Fruit fly (Drosophila melanogaster): ENCODE data around the gene SdicA.

The SdicA gene

DNA sequence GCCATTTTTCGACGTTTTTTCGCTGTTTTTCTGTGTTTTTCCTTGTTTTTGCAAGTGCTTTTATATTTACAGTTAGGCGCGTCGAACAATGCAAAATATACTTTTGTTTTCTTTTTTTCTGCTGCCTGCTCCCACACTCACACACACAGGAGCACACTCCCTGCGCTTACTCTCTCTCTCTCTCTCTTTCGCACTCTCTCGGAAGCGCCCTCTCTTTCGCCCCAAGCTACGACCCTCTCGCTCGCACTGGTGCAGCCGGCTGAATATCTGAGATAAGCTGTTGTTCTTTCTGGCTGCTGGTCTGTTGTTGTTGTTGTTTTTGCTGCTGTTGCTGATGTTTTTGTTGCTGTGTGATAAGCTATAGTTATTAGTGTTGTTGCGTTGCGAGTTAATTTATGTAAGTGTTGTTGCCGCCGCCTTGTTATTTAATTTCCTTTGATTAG lies 42.8 kb downstream of the SdicA start:
- TF ChIP-seq CG10321 (GFP tag; IDR thresholded peaks at IDR 0.05) (peak; percentile 71), Stat92E (GFP tag; optimal IDR thresholded peaks at IDR 0.05) (peak in 1 of 3 experiments; percentile 73), Trl (optimal IDR thresholded peaks at IDR 0.05) (peak; percentile 73 to 86), Trl (GFP tag; optimal IDR thresholded peaks at IDR 0.05) (no peak), Hr3 (GFP tag; optimal IDR thresholded peaks at IDR 0.05) (no peak), CG1832 (GFP tag; optimal IDR thresholded peaks at IDR 0.05) (peak; percentile 94), zfh2 (GFP tag; optimal IDR thresholded peaks at IDR 0.05) (no peak), repo (GFP tag; optimal IDR thresholded peaks at IDR 0.05) (no peak), dmrt99B (tag; optimal IDR thresholded peaks at IDR 0.05) (no peak), Drgx (GFP tag; IDR thresholded peaks at IDR 0.05) (peak; percentile 53; the same call in 1 of the 2 replicates), Vsx1 (GFP tag; optimal IDR thresholded peaks at IDR 0.05) (peak; percentile 0), mirr (GFP tag; optimal IDR thresholded peaks at IDR 0.05) (peak; percentile 25), CG10543 (GFP tag; optimal IDR thresholded peaks at IDR 0.05) (no peak), oc (tag; optimal IDR thresholded peaks at IDR 0.05) (peak; percentile 45), CG15696 (tag; optimal IDR thresholded peaks at IDR 0.05) (no peak), exex (tag; optimal IDR thresholded peaks at IDR 0.05) (peak; percentile 47), Pdp1 (GFP tag; optimal IDR thresholded peaks at IDR 0.05) (peak in 1 of 2 experiments; percentile 87), Med (GFP tag) (peak; percentile 31), CG14860 (GFP tag; IDR thresholded peaks at IDR 0.05; ENCODE audit: partially characterized antibody) (no peak), nom (GFP tag; optimal IDR thresholded peaks at IDR 0.05) (peak; percentile 50), GATAe (GFP tag; conservative IDR thresholded peaks at IDR 0.05) (peak; percentile 67), mam (GFP tag; optimal IDR thresholded peaks at IDR 0.05) (no peak), grn (GFP tag; optimal IDR thresholded peaks at IDR 0.05) (peak; percentile 71), Xbp1 (GFP tag; optimal IDR thresholded peaks at IDR 0.05) (no peak), CG18619 (GFP tag; optimal IDR thresholded peaks at IDR 0.05) (no peak), CG34422 (GFP tag; IDR thresholded peaks at IDR 0.05) (peak; percentile 72; the same call in 2 of the 3 replicates), Adf1 (GFP tag; IDR thresholded peaks at IDR 0.05) (peak; percentile 8; the same call in 1 of the 2 replicates), Aef1 (GFP tag; IDR thresholded peaks at IDR 0.05) (peak; percentile 71), lbe (GFP tag; optimal IDR thresholded peaks at IDR 0.05) (peak; percentile 21), CG12942 (GFP tag; optimal IDR thresholded peaks at IDR 0.05) (no peak), sd (tag; optimal IDR thresholded peaks at IDR 0.05) (peak; percentile 7), Lpt (GFP tag; optimal IDR thresholded peaks at IDR 0.05) (no peak), CHES-1-like (GFP tag; optimal IDR thresholded peaks at IDR 0.05) (no peak), yki (optimal IDR thresholded peaks at IDR 0.05) (peak; percentile 23), CG4360 (GFP tag; IDR thresholded peaks at IDR 0.05) (peak; percentile 94), CG34376 (GFP tag; optimal IDR thresholded peaks at IDR 0.05) (peak; percentile 46), CG8478 (optimal IDR thresholded peaks at IDR 0.05) (peak; percentile 79), CG4617 (GFP tag; optimal IDR thresholded peaks at IDR 0.05; ENCODE audit: borderline replicate concordance) (no peak), dimm (GFP tag; IDR thresholded peaks at IDR 0.05) (no peak), chinmo (GFP tag; IDR thresholded peaks at IDR 0.05; ENCODE audit: partially characterized antibody) (0 out of 4 replicates have a peak, but pooled peaks have one; percentile 51), bowl (GFP tag; IDR thresholded peaks at IDR 0.05) (no peak)

DNA sequence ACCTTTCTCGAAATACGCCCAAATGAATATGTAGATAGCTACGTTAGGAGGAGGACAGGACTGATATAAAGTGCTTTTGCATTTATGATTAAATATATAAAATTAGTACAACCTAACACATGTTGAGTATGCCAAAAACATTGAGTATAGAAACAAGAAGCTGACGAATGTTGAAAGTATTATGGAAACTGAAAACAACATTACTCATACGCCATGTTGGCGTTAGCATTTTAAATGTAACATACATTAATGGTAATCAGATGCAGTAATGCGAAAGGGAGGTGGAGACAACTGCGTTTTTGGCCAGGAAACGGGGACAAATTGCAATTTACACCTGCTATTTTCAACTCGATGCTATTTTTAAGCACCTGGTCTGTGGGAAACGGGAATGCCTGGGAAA lies 43.2 kb downstream of the SdicA start:
- TF ChIP-seq sens (GFP tag) (peak; percentile 59), CG12391 (tag; optimal IDR thresholded peaks at IDR 0.05) (no peak), CG7372 (GFP tag; IDR thresholded peaks at IDR 0.05) (peak; percentile 52; the same call in 1 of the 2 replicates)

Measured in whole organism, embryonic.